Worm (Caenorhabditis elegans) whole organism, early embryonic: ENCODE measurements around the gene eif-3.D.

Experiments
- B0310.2 ChIP-seq: sonication (generic microtip); optimal IDR thresholded peaks from 2 replicates; lab custom pipeline; 2016; ENCODE audit warnings: mild to moderate bottlenecking, missing genetic modification characterization, missing compliant biosample characterization
- ama-1 ChIP-seq: fragments of 150-350 bp; optimal IDR thresholded peaks from 2 replicates; lab custom pipeline; 2014
- ceh-13 ChIP-seq: fragments of 200-800 bp; sonication (Bioruptor generic); optimal IDR thresholded peaks from 2 replicates; lab custom pipeline; 2018; ENCODE audit warnings: mild to moderate bottlenecking, missing genetic modification characterization, missing compliant biosample characterization
- ceh-36 ChIP-seq: sonication (generic microtip); optimal IDR thresholded peaks from 2 replicates; lab custom pipeline; 2016; ENCODE audit warnings: missing genetic modification characterization, inconsistent platforms, missing compliant biosample characterization
- ets-7 ChIP-seq: sonication (generic microtip); optimal IDR thresholded peaks from 2 replicates; lab custom pipeline; 2016; ENCODE audit warnings: missing genotype, missing genetic modification characterization, missing compliant biosample characterization
- flt-1 ChIP-seq: fragments of 200-800 bp; sonication (Bioruptor generic); IDR thresholded peaks from 2 replicates; pipeline ENCODE4 v1.3.6; 2022; ENCODE audit warnings: missing genetic modification characterization, missing compliant biosample characterization
- scrt-1 ChIP-seq: fragments of 200-800 bp; sonication (Bioruptor generic); IDR thresholded peaks from 2 replicates; pipeline ENCODE4 v1.3.6; 2022; ENCODE audit warnings: missing genetic modification characterization, missing compliant biosample characterization
- sea-1 ChIP-seq: fragments of 200-800 bp; sonication (Bioruptor generic); conservative IDR thresholded peaks from 2 replicates; pipeline ENCODE4 v1.3.6; 2022; ENCODE audit warnings: missing genetic modification characterization, missing compliant biosample characterization
- tbx-11 ChIP-seq: fragments of 200-800 bp; sonication (Bioruptor generic); IDR thresholded peaks from 2 replicates; pipeline ENCODE4 v1.3.6; 2022; ENCODE audit warnings: missing genetic modification characterization, missing compliant biosample characterization
- tbx-37 ChIP-seq: fragments of 200-800 bp; sonication (Bioruptor generic); conservative IDR thresholded peaks from 2 replicates; pipeline ENCODE4 v1.3.6; 2022; ENCODE audit warnings: missing genetic modification reagents, missing genetic modification characterization, missing compliant biosample characterization
- tra-4 ChIP-seq: sonication (generic microtip); optimal IDR thresholded peaks from 2 replicates; lab custom pipeline; 2017; ENCODE audit warnings: missing genetic modification characterization, missing compliant biosample characterization

DNA sequence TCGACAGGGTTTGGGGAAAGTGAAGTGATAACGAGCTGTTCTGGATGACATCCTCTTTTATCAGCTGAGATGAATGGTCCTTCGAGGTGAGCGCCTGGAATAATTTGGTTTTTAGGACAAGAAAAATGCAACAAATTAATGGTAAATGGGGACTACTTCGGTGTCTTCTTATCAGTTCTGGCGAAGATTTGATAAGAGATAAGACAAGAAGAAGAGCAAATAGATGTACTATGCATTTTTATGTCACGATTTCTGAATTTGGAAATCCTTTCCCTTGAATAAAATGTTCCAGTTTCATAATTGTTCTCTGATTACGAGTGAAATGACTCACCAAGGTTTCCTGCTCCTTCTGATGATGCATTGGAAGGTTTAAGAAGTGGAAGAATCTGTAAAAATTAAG lies 26.4 kb upstream of the eif-3.D start:
- no peak for TF ChIP-seq B0310.2 (tag; lab: Kevin White, UChicago)
- no peak for TF ChIP-seq ama-1 (lab: Kevin White, UChicago)
- no peak for TF ChIP-seq flt-1 (GFP tag; lab: Robert Waterston, UW)
- TF ChIP-seq ets-7: no peak
- TF ChIP-seq sea-1 (GFP tag; lab: Robert Waterston, UW): no peak
- TF ChIP-seq tbx-11 (GFP tag; lab: Robert Waterston, UW): no peak
- no peak for TF ChIP-seq scrt-1
- TF ChIP-seq tra-4 (tag; lab: Kevin White, UChicago): no peak
- no peak for TF ChIP-seq ceh-36 (tag; lab: Kevin White, UChicago)
- TF ChIP-seq ceh-13: no peak
- TF ChIP-seq tbx-37 (GFP tag; lab: Robert Waterston, UW): no peak
